Worm (Caenorhabditis elegans) whole organism, L3 larva: ENCODE measurements around the gene mrpl-18.

ENCODE experiments used
- R02D3.7 ChIP-seq: fragments of 150-350 bp; optimal IDR thresholded peaks from 2 replicates; lab custom pipeline; 2014; ENCODE audit warnings: missing biosample characterization, missing genetic modification characterization
- ZK546.5 ChIP-seq: sonication (generic microtip); optimal IDR thresholded peaks from 2 replicates; lab custom pipeline; 2017; ENCODE audit warnings: missing biosample characterization, missing genetic modification characterization
- aly-2 ChIP-seq: fragments of 150-350 bp; optimal IDR thresholded peaks from 2 replicates; lab custom pipeline; 2014; ENCODE audit warnings: missing biosample characterization, missing genetic modification characterization
- ama-1 ChIP-seq: fragments of 150-350 bp; optimal IDR thresholded peaks from 2 replicates; lab custom pipeline; 2018
- ceh-16 ChIP-seq: sonication (generic microtip); optimal IDR thresholded peaks from 2 replicates; lab custom pipeline; 2017; ENCODE audit warnings: missing biosample characterization, missing genetic modification characterization
- ceh-28 ChIP-seq: fragments of 150-350 bp; optimal IDR thresholded peaks from 2 replicates; lab custom pipeline; 2014; ENCODE audit warnings: missing biosample characterization, missing genetic modification reagents, missing genetic modification characterization
- ceh-82 ChIP-seq: fragments of 150-350 bp; optimal IDR thresholded peaks from 2 replicates; lab custom pipeline; 2014; ENCODE audit warnings: missing biosample characterization, missing genetic modification characterization
- ceh-9 ChIP-seq: sonication (generic microtip); optimal IDR thresholded peaks from 2 replicates; lab custom pipeline; 2018; ENCODE audit warnings: missing biosample characterization, missing genetic modification characterization
- daf-12 ChIP-seq: fragments of 150-350 bp; optimal IDR thresholded peaks from 2 replicates; lab custom pipeline; 2014; ENCODE audit warnings: missing biosample characterization, missing genetic modification reagents, missing genetic modification characterization
- egl-27 ChIP-seq: sonication (generic microtip); optimal IDR thresholded peaks from 4 replicates; lab custom pipeline; 2017; ENCODE audit warnings: missing biosample characterization, missing genetic modification reagents, missing genetic modification characterization
- egl-5 ChIP-seq: fragments of 150-350 bp; optimal IDR thresholded peaks from 2 replicates; lab custom pipeline; 2017; ENCODE audit warnings: missing biosample characterization, missing genetic modification reagents, missing genetic modification characterization, inconsistent platforms
- elt-1 ChIP-seq: fragments of 150-350 bp; optimal IDR thresholded peaks from 2 replicates; lab custom pipeline; 2014; ENCODE audit warnings: missing biosample characterization, missing genetic modification characterization
- elt-2 ChIP-seq: sonication (generic microtip); optimal IDR thresholded peaks from 2 replicates; lab custom pipeline; 2016; ENCODE audit warnings: missing genetic modification reagents, mild to moderate bottlenecking, missing genetic modification characterization, missing compliant biosample characterization
- elt-3 ChIP-seq, 3 experiments: fragments of 150-350 bp in 1 of 3; sonication (generic microtip) in 2 of 3; optimal IDR thresholded peaks; 2 replicates in 2 of 3; 4 replicates in 1 of 3; lab custom pipeline; 2014 to 2017; ENCODE audit warnings: missing biosample characterization in 3 of 3, missing genetic modification characterization in 3 of 3
- eor-1 ChIP-seq, 2 experiments: fragments of 150-350 bp; optimal IDR thresholded peaks; 2 replicates each; lab custom pipeline; 2014 to 2018; ENCODE audit warnings: missing biosample characterization in 2 of 2, missing genetic modification characterization in 2 of 2
- fkh-10 ChIP-seq: sonication (generic microtip); optimal IDR thresholded peaks from 2 replicates; lab custom pipeline; 2017; ENCODE audit warnings: missing biosample characterization, missing genetic modification reagents, missing genetic modification characterization
- fkh-2 ChIP-seq: fragments of 150-350 bp; optimal IDR thresholded peaks from 2 replicates; lab custom pipeline; 2014; ENCODE audit warnings: missing biosample characterization, missing genetic modification reagents, missing genetic modification characterization
- fos-1 ChIP-seq: fragments of 150-350 bp; optimal IDR thresholded peaks from 2 replicates; lab custom pipeline; 2014; ENCODE audit warnings: missing biosample characterization, missing genetic modification characterization
- hmg-11 ChIP-seq: sonication (generic microtip); optimal IDR thresholded peaks from 2 replicates; lab custom pipeline; 2016; ENCODE audit warnings: missing genetic modification characterization, missing compliant biosample characterization
- jun-1 ChIP-seq: fragments of 150-350 bp; optimal IDR thresholded peaks from 2 replicates; lab custom pipeline; 2014; ENCODE audit warnings: missing biosample characterization, missing genetic modification reagents, missing genetic modification characterization
- lin-15B ChIP-seq: fragments of 150-350 bp; optimal IDR thresholded peaks from 2 replicates; lab custom pipeline; 2014; ENCODE audit warnings: missing biosample characterization, missing genetic modification characterization
- lin-39 ChIP-seq: fragments of 150-350 bp; optimal IDR thresholded peaks from 2 replicates; lab custom pipeline; 2018; ENCODE audit warnings: missing biosample characterization, missing genetic modification reagents, missing genetic modification characterization
- lsy-12 ChIP-seq: sonication (generic microtip); optimal IDR thresholded peaks from 2 replicates; lab custom pipeline; 2016; ENCODE audit warnings: mild to moderate bottlenecking, missing genetic modification characterization, missing compliant biosample characterization
- mdl-1 ChIP-seq: fragments of 150-350 bp; optimal IDR thresholded peaks from 2 replicates; lab custom pipeline; 2014; ENCODE audit warnings: missing biosample characterization, missing genetic modification characterization
- mml-1 ChIP-seq: fragments of 150-350 bp; sonication (generic microtip); optimal IDR thresholded peaks from 3 replicates; lab custom pipeline; 2014; ENCODE audit warnings: missing biosample characterization, missing genetic modification characterization
- nfya-1 ChIP-seq: sonication (generic microtip); optimal IDR thresholded peaks from 2 replicates; lab custom pipeline; 2017; ENCODE audit warnings: missing genetic modification characterization, mild to moderate bottlenecking, missing compliant biosample characterization, antibody characterized with exemption, moderate library complexity; ENCODE audit not compliant: insufficient read depth
- nhr-11 ChIP-seq: fragments of 150-350 bp; optimal IDR thresholded peaks from 2 replicates; lab custom pipeline; 2014; ENCODE audit warnings: missing biosample characterization, missing genetic modification characterization
- nhr-12 ChIP-seq: fragments of 150-350 bp; optimal IDR thresholded peaks from 2 replicates; lab custom pipeline; 2014; ENCODE audit warnings: missing biosample characterization, missing genetic modification characterization
- nhr-23 ChIP-seq: fragments of 150-350 bp; optimal IDR thresholded peaks from 2 replicates; lab custom pipeline; 2014; ENCODE audit warnings: missing biosample characterization, missing genetic modification reagents, missing genetic modification characterization
- nhr-237 ChIP-seq: fragments of 150-350 bp; optimal IDR thresholded peaks from 2 replicates; lab custom pipeline; 2014; ENCODE audit warnings: missing biosample characterization, missing genetic modification characterization
- nhr-25 ChIP-seq: sonication (generic microtip); optimal IDR thresholded peaks from 2 replicates; lab custom pipeline; 2017; ENCODE audit warnings: missing biosample characterization, missing genetic modification characterization
- nhr-28 ChIP-seq: fragments of 150-350 bp; optimal IDR thresholded peaks from 2 replicates; lab custom pipeline; 2014; ENCODE audit warnings: missing biosample characterization, missing genetic modification characterization
- nhr-43 ChIP-seq: sonication (generic microtip); optimal IDR thresholded peaks from 2 replicates; lab custom pipeline; 2016; ENCODE audit warnings: mild to moderate bottlenecking, missing genetic modification characterization, missing compliant biosample characterization; ENCODE audit not compliant: poor library complexity, severe bottlenecking
- nhr-67 ChIP-seq: fragments of 150-350 bp; optimal IDR thresholded peaks from 2 replicates; lab custom pipeline; 2014; ENCODE audit warnings: missing biosample characterization, missing genetic modification characterization
- nhr-76 ChIP-seq: fragments of 150-350 bp; sonication (generic microtip); optimal IDR thresholded peaks from 5 replicates; lab custom pipeline; 2014; ENCODE audit warnings: missing biosample characterization, missing genetic modification characterization
- nhr-77 ChIP-seq: fragments of 150-350 bp; optimal IDR thresholded peaks from 2 replicates; lab custom pipeline; 2014; ENCODE audit warnings: missing biosample characterization, missing genetic modification characterization
- pha-4 ChIP-seq: fragments of 150-350 bp; optimal IDR thresholded peaks from 2 replicates; lab custom pipeline; 2014; ENCODE audit warnings: missing biosample characterization, missing genetic modification reagents, missing genetic modification characterization
- pqm-1 ChIP-seq: fragments of 150-350 bp; optimal IDR thresholded peaks from 2 replicates; lab custom pipeline; 2017; ENCODE audit warnings: missing biosample characterization, missing genetic modification characterization, inconsistent platforms
- sea-2 ChIP-seq: fragments of 150-350 bp; sonication (generic microtip); optimal IDR thresholded peaks from 4 replicates; lab custom pipeline; 2014; ENCODE audit warnings: missing biosample characterization, missing genetic modification reagents, missing genetic modification characterization
- skn-1 ChIP-seq: fragments of 150-350 bp; optimal IDR thresholded peaks from 2 replicates; lab custom pipeline; 2014; ENCODE audit warnings: missing biosample characterization, missing genetic modification characterization
- snpc-4 ChIP-seq: fragments of 150-350 bp; optimal IDR thresholded peaks from 2 replicates; lab custom pipeline; 2014; ENCODE audit warnings: missing biosample characterization, missing genetic modification characterization
- tbx-2 ChIP-seq: sonication (generic microtip); optimal IDR thresholded peaks from 2 replicates; lab custom pipeline; 2016; ENCODE audit warnings: mild to moderate bottlenecking, missing genetic modification characterization, missing compliant biosample characterization
- unc-39 ChIP-seq: sonication (generic microtip); optimal IDR thresholded peaks from 4 replicates; lab custom pipeline; 2017; ENCODE audit warnings: missing biosample characterization, missing genetic modification characterization
- unc-62 ChIP-seq: fragments of 150-350 bp; sonication (generic microtip); optimal IDR thresholded peaks from 4 replicates; lab custom pipeline; 2014; ENCODE audit warnings: missing biosample characterization, missing genetic modification reagents, missing genetic modification characterization
- zag-1 ChIP-seq: fragments of 150-350 bp; optimal IDR thresholded peaks from 2 replicates; lab custom pipeline; 2014; ENCODE audit warnings: missing biosample characterization, missing genetic modification characterization
- ztf-11 ChIP-seq: fragments of 150-350 bp; optimal IDR thresholded peaks from 2 replicates; lab custom pipeline; 2014; ENCODE audit warnings: missing biosample characterization, missing genetic modification characterization
- ztf-4 ChIP-seq: fragments of 150-350 bp; optimal IDR thresholded peaks from 2 replicates; lab custom pipeline; 2014; ENCODE audit warnings: missing biosample characterization, missing genetic modification characterization

Gene mrpl-18

DNA sequence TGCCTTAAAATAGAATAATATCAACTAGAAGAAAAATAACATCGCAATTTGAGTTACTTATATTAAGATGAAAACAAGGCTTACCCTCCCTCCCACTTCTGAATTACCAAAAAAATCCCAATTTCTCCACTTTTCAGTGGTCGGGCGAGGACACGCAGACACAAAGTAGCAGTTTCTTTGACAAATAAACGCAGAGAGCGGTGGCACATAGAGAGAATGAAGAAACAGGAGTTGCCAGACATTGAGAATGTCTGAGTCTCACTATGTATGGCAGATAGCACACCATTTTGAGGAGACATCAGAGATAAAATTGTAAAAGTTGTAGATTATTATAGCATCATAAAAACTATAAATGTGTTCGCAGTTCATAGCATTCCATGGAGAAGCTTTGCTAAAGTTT, 19.6 kb upstream of the mrpl-18 start:
- TF ChIP-seq pqm-1 (tag; lab: Kevin White, UChicago) (peak; percentile 49), egl-27 (tag; lab: Kevin White, UChicago) (no peak), elt-3 (tag; optimal IDR thresholded peaks at IDR 0.05; lab: Kevin White, UChicago) (no peak), nhr-76 (tag; lab: Kevin White, UChicago) (no peak), lsy-12 (tag; lab: Kevin White, UChicago) (no peak), nhr-237 (no peak), nhr-11 (no peak), skn-1 (tag; lab: Kevin White, UChicago) (peak; percentile 24), ceh-82 (no peak), ama-1 (lab: Kevin White, UChicago) (no peak), pha-4 (tag; lab: Kevin White, UChicago) (peak; percentile 84), elt-2 (tag; lab: Kevin White, UChicago) (peak; percentile 52), snpc-4 (tag; lab: Kevin White, UChicago) (no peak), hmg-11 (tag; lab: Kevin White, UChicago) (peak; percentile 65), fos-1 (tag; lab: Kevin White, UChicago) (no peak), ztf-11 (tag; lab: Kevin White, UChicago) (no peak), tbx-2 (tag; lab: Kevin White, UChicago) (no peak), nhr-67 (no peak), eor-1 (tag; optimal IDR thresholded peaks at IDR 0.05; lab: Kevin White, UChicago) (no peak), lin-39 (tag; lab: Kevin White, UChicago) (peak; percentile 43), nfya-1 (tag; lab: Kevin White, UChicago) (peak; percentile 76), unc-39 (no peak), elt-1 (tag; lab: Kevin White, UChicago) (no peak), lin-15B (tag; lab: Kevin White, UChicago) (peak; percentile 20), ceh-16 (tag; lab: Kevin White, UChicago) (no peak), mml-1 (no peak), nhr-12 (tag; lab: Kevin White, UChicago) (no peak), nhr-25 (tag; lab: Kevin White, UChicago) (peak; percentile 64), ceh-9 (tag; lab: Kevin White, UChicago) (no peak), nhr-28 (tag; lab: Kevin White, UChicago) (no peak), unc-62 (GFP tag; lab: Kevin White, UChicago) (no peak), nhr-23 (tag; lab: Kevin White, UChicago) (peak; percentile 35), zag-1 (tag; lab: Kevin White, UChicago) (no peak), mdl-1 (tag; lab: Kevin White, UChicago) (peak; percentile 6), ZK546.5 (tag; lab: Kevin White, UChicago) (no peak), aly-2 (tag; lab: Kevin White, UChicago) (no peak), ceh-28 (tag; lab: Kevin White, UChicago) (peak; percentile 23), nhr-77 (tag; lab: Kevin White, UChicago) (peak; percentile 6), sea-2 (GFP tag; lab: Kevin White, UChicago) (no peak), nhr-43 (tag; lab: Kevin White, UChicago) (no peak), daf-12 (no peak), fkh-2 (tag; lab: Kevin White, UChicago) (no peak), ztf-4 (tag; lab: Kevin White, UChicago) (no peak), jun-1 (tag; lab: Kevin White, UChicago) (peak; percentile 1), R02D3.7 (no peak), fkh-10 (GFP tag; lab: Kevin White, UChicago) (no peak), egl-5 (peak; percentile 68)
